Fruit fly (Drosophila melanogaster): ENCODE results near the gene CG43155.

Gene CG43155

DNA sequence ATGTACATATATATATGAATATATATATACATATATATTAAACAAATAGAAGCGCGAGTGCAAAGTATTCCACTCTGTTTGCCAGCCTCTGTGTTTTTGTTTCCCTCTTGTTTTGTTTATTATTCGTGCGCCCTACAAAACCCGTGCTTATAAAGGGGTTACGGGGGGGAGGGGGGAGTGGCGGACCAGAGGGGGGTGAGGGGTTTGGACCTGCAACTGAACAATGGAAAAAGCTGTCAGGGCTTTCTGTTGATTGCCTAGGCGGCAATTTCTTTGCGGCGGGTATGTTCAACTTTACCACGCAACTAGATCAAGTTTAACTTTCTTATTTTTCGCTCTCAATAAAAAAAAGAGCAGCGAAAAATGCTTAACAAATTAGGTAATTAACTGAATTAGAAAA, 20.3 kb upstream of the CG43155 start (continued):
- TF ChIP-seq nom (GFP tag; optimal IDR thresholded peaks at IDR 0.05): no peak
- peak; percentile 3 for TF ChIP-seq caup (GFP tag; optimal IDR thresholded peaks at IDR 0.05; ENCODE audit: severe bottlenecking)
- TF ChIP-seq CG18599 (GFP tag; optimal IDR thresholded peaks at IDR 0.05): no peak
- TF ChIP-seq HLHmδ (GFP tag; optimal IDR thresholded peaks at IDR 0.05): no peak
- TF ChIP-seq CG12219 (GFP tag; optimal IDR thresholded peaks at IDR 0.05): no peak
- no peak for TF ChIP-seq CG1529 (GFP tag; optimal IDR thresholded peaks at IDR 0.05)
- TF ChIP-seq sr (GFP tag; IDR thresholded peaks at IDR 0.05): no peak
- no peak for TF ChIP-seq wek (GFP tag; optimal IDR thresholded peaks at IDR 0.05)
- TF ChIP-seq hkb (optimal IDR thresholded peaks at IDR 0.05): no peak
- TF ChIP-seq hkb (GFP tag; IDR thresholded peaks at IDR 0.05): no peak
- no peak for TF ChIP-seq maf-S (GFP tag; optimal IDR thresholded peaks at IDR 0.05)
- no peak for TF ChIP-seq CG10209 (GFP tag; optimal IDR thresholded peaks at IDR 0.05)
- no peak for TF ChIP-seq CG1832 (GFP tag; optimal IDR thresholded peaks at IDR 0.05)
- TF ChIP-seq grn (GFP tag; optimal IDR thresholded peaks at IDR 0.05): no peak
- TF ChIP-seq vvl (GFP tag; IDR thresholded peaks at IDR 0.05): no peak
- TF ChIP-seq PHDP (tag; optimal IDR thresholded peaks at IDR 0.05): peak; percentile 7
- TF ChIP-seq zf30C (GFP tag; optimal IDR thresholded peaks at IDR 0.05): no peak
- no peak for TF ChIP-seq bcd (GFP tag; optimal IDR thresholded peaks at IDR 0.05)
- no peak for TF ChIP-seq chif (GFP tag; optimal IDR thresholded peaks at IDR 0.05)
- no peak for TF ChIP-seq mld (GFP tag; IDR thresholded peaks at IDR 0.05; ENCODE audit: partially characterized antibody)
- TF ChIP-seq NfI (GFP tag; optimal IDR thresholded peaks at IDR 0.05): no peak
- no peak for TF ChIP-seq otp (GFP tag; IDR thresholded peaks at IDR 0.05)
- peak; percentile 93 for TF ChIP-seq crol (GFP tag; IDR thresholded peaks at IDR 0.05)
- TF ChIP-seq CG15514 (GFP tag; optimal IDR thresholded peaks at IDR 0.05): peak; percentile 26
- TF ChIP-seq Adf1 (GFP tag; IDR thresholded peaks at IDR 0.05): no peak
- TF ChIP-seq CG12299 (tag; optimal IDR thresholded peaks at IDR 0.05): no peak
- TF ChIP-seq Usf (GFP tag; optimal IDR thresholded peaks at IDR 0.05): no peak
- no peak for TF ChIP-seq Hr78 (GFP tag; optimal IDR thresholded peaks at IDR 0.05)
- no peak for TF ChIP-seq CG10565 (GFP tag; optimal IDR thresholded peaks at IDR 0.05)
- TF ChIP-seq CG2129 (GFP tag; IDR thresholded peaks at IDR 0.05; ENCODE audit: partially characterized antibody): no peak
- no peak for TF ChIP-seq CG34422 (GFP tag; IDR thresholded peaks at IDR 0.05)
- TF ChIP-seq CG7987 (GFP tag; optimal IDR thresholded peaks at IDR 0.05): peak; percentile 20
- peak; percentile 5 for TF ChIP-seq dmrt99B (tag; optimal IDR thresholded peaks at IDR 0.05)
- TF ChIP-seq CG2678 (tag; optimal IDR thresholded peaks at IDR 0.05): peak; percentile 21
- 0 out of 4 replicates have a peak, but pooled peaks have one; percentile 19 for TF ChIP-seq chinmo (GFP tag; IDR thresholded peaks at IDR 0.05; ENCODE audit: partially characterized antibody)
- TF ChIP-seq Dip3 (GFP tag; optimal IDR thresholded peaks at IDR 0.05): no peak
- TF ChIP-seq Xbp1 (GFP tag; optimal IDR thresholded peaks at IDR 0.05): no peak
- peak; percentile 16 for TF ChIP-seq CG13296 (GFP tag; optimal IDR thresholded peaks at IDR 0.05)
- TF ChIP-seq lab (GFP tag; optimal IDR thresholded peaks at IDR 0.05): peak; percentile 33
- TF ChIP-seq CG12236 (GFP tag; optimal IDR thresholded peaks at IDR 0.05): no peak
- no peak for TF ChIP-seq CG18619 (GFP tag; optimal IDR thresholded peaks at IDR 0.05)
- TF ChIP-seq so (GFP tag; IDR thresholded peaks at IDR 0.05): no peak
- TF ChIP-seq CG11695 (GFP tag; IDR thresholded peaks at IDR 0.05): no peak
- TF ChIP-seq CG6813 (GFP tag; optimal IDR thresholded peaks at IDR 0.05): peak; percentile 25
- TF ChIP-seq Awh (GFP tag; IDR thresholded peaks at IDR 0.05): no peak
